Worm (Caenorhabditis elegans) whole organism, L1 larva: ENCODE results near the gene oig-5.

ENCODE experiments used
- C04F5.9 ChIP-seq: sonication (generic microtip); optimal IDR thresholded peaks from 2 replicates; lab custom pipeline; 2016; ENCODE audit warnings: missing genetic modification characterization, missing compliant biosample characterization
- C34B4.2 ChIP-seq: sonication (generic microtip); optimal IDR thresholded peaks from 2 replicates; lab custom pipeline; 2017; ENCODE audit warnings: mild to moderate bottlenecking, missing genetic modification characterization, missing compliant biosample characterization
- F16B12.6 ChIP-seq: fragments of 150-350 bp; optimal IDR thresholded peaks from 2 replicates; lab custom pipeline; 2014; ENCODE audit warnings: missing biosample characterization, missing genetic modification characterization
- aha-1 ChIP-seq: fragments of 150-350 bp; optimal IDR thresholded peaks from 2 replicates; lab custom pipeline; 2014; ENCODE audit warnings: missing biosample characterization, missing genetic modification characterization
- alr-1 ChIP-seq: fragments of 200-800 bp; sonication (Bioruptor generic); optimal IDR thresholded peaks from 2 replicates; lab custom pipeline; 2018; ENCODE audit warnings: borderline replicate concordance, mild to moderate bottlenecking, missing genetic modification characterization, missing compliant biosample characterization
- aly-2 ChIP-seq: fragments of 150-350 bp; optimal IDR thresholded peaks from 2 replicates; lab custom pipeline; 2014; ENCODE audit warnings: missing biosample characterization, missing genetic modification characterization
- ama-1 ChIP-seq: fragments of 150-350 bp; optimal IDR thresholded peaks from 2 replicates; lab custom pipeline; 2014
- ceh-63 ChIP-seq: fragments of 200-800 bp; sonication (Bioruptor generic); optimal IDR thresholded peaks from 2 replicates; lab custom pipeline; 2018; ENCODE audit warnings: mild to moderate bottlenecking, missing genetic modification characterization, missing compliant biosample characterization
- ceh-8 ChIP-seq: fragments of 200-800 bp; sonication (Bioruptor generic); optimal IDR thresholded peaks from 2 replicates; lab custom pipeline; 2018; ENCODE audit warnings: mild to moderate bottlenecking, missing genetic modification characterization, moderate library complexity, missing compliant biosample characterization
- ceh-82 ChIP-seq, 3 experiments: fragments of 150-350 bp in 1 of 3; sonication (generic microtip) in 2 of 3; optimal IDR thresholded peaks; 2 replicates each; lab custom pipeline; 2014 to 2017; ENCODE audit warnings: missing biosample characterization in 3 of 3, missing genetic modification characterization in 3 of 3
- ceh-88 ChIP-seq: fragments of 200-800 bp; sonication (Bioruptor generic); IDR thresholded peaks from 2 replicates; pipeline ENCODE4 v1.3.6; 2022; ENCODE audit warnings: missing genetic modification characterization, missing compliant biosample characterization
- ceh-90 ChIP-seq: sonication (generic microtip); optimal IDR thresholded peaks from 2 replicates; lab custom pipeline; 2016; ENCODE audit warnings: missing genetic modification characterization, missing compliant biosample characterization
- ces-1 ChIP-seq: fragments of 150-350 bp; optimal IDR thresholded peaks from 2 replicates; lab custom pipeline; 2014; ENCODE audit warnings: missing biosample characterization, missing genetic modification reagents, missing genetic modification characterization
- dpl-1 ChIP-seq, 3 experiments: fragments of 150-350 bp in 2 of 3; sonication (generic microtip) in 1 of 3; optimal IDR thresholded peaks; 2 replicates each; lab custom pipeline; 2014 to 2017; ENCODE audit warnings: missing biosample characterization in 3 of 3, missing genetic modification characterization in 3 of 3, missing genetic modification reagents in 3 of 3
- efl-3 ChIP-seq: fragments of 200-800 bp; sonication (Bioruptor generic); optimal IDR thresholded peaks from 2 replicates; lab custom pipeline; 2018; ENCODE audit warnings: mild to moderate bottlenecking, missing genetic modification characterization, missing compliant biosample characterization
- egl-27 ChIP-seq, 2 experiments: fragments of 150-350 bp in 1 of 2; sonication (generic microtip); optimal IDR thresholded peaks; 3 replicates each; lab custom pipeline; 2017 to 2018; ENCODE audit warnings: missing biosample characterization in 2 of 2, missing genetic modification characterization in 2 of 2, missing genetic modification reagents in 2 of 2
- elt-2 ChIP-seq: sonication (generic microtip); optimal IDR thresholded peaks from 2 replicates; lab custom pipeline; 2016; ENCODE audit warnings: missing genetic modification characterization, mild to moderate bottlenecking, inconsistent platforms, missing compliant biosample characterization, missing genetic modification reagents
- elt-3 ChIP-seq, 6 experiments: fragments of 150-350 bp in 1 of 6; sonication (generic microtip); optimal IDR thresholded peaks; 2 replicates each; lab custom pipeline; 2017 to 2018; ENCODE audit warnings: missing biosample characterization in 6 of 6, missing genetic modification characterization in 6 of 6, inconsistent platforms in 1 of 6
- ets-5 ChIP-seq: fragments of 200-800 bp; sonication (Bioruptor generic); IDR thresholded peaks from 2 replicates; pipeline ENCODE4 v1.3.6; 2022; ENCODE audit warnings: missing genetic modification characterization, missing compliant biosample characterization
- fos-1 ChIP-seq: fragments of 150-350 bp; optimal IDR thresholded peaks from 2 replicates; lab custom pipeline; 2014; ENCODE audit warnings: missing biosample characterization, missing genetic modification characterization
- hlh-17 ChIP-seq: fragments of 200-800 bp; sonication (Bioruptor generic); optimal IDR thresholded peaks from 2 replicates; lab custom pipeline; 2018; ENCODE audit warnings: missing genetic modification characterization, mild to moderate bottlenecking, missing compliant biosample characterization, moderate library complexity, borderline replicate concordance
- jun-1 ChIP-seq: fragments of 150-350 bp; optimal IDR thresholded peaks from 2 replicates; lab custom pipeline; 2014; ENCODE audit warnings: missing biosample characterization, missing genetic modification reagents, missing genetic modification characterization
- lin-13 ChIP-seq: fragments of 150-350 bp; optimal IDR thresholded peaks from 2 replicates; lab custom pipeline; 2014; ENCODE audit warnings: missing biosample characterization, missing genetic modification reagents, missing genetic modification characterization
- lin-15B ChIP-seq: fragments of 150-350 bp; sonication (generic microtip); optimal IDR thresholded peaks from 3 replicates; lab custom pipeline; 2014; ENCODE audit warnings: missing biosample characterization, missing genetic modification characterization
- lin-39 ChIP-seq: fragments of 150-350 bp; optimal IDR thresholded peaks from 2 replicates; lab custom pipeline; 2014; ENCODE audit warnings: missing biosample characterization, missing genetic modification reagents, missing genetic modification characterization
- lir-3 ChIP-seq: sonication (generic microtip); optimal IDR thresholded peaks from 2 replicates; lab custom pipeline; 2016; ENCODE audit warnings: mild to moderate bottlenecking, missing genetic modification characterization, moderate library complexity, missing compliant biosample characterization; ENCODE audit not compliant: poor library complexity
- mab-9 ChIP-seq: fragments of 200-800 bp; sonication (Bioruptor generic); IDR thresholded peaks from 2 replicates; pipeline ENCODE4 v1.3.6; 2022; ENCODE audit warnings: missing genetic modification reagents, missing genetic modification characterization, missing compliant biosample characterization
- mef-2 ChIP-seq: fragments of 150-350 bp; optimal IDR thresholded peaks from 2 replicates; lab custom pipeline; 2014; ENCODE audit warnings: missing biosample characterization, missing genetic modification characterization
- nhr-11 ChIP-seq: fragments of 150-350 bp; optimal IDR thresholded peaks from 2 replicates; lab custom pipeline; 2014; ENCODE audit warnings: missing biosample characterization, missing genetic modification characterization
- nhr-19 ChIP-seq: fragments of 200-800 bp; sonication (Bioruptor generic); conservative IDR thresholded peaks from 2 replicates; pipeline ENCODE4 v1.3.6; 2022; ENCODE audit warnings: missing genetic modification characterization, missing compliant biosample characterization
- nhr-28 ChIP-seq: fragments of 150-350 bp; optimal IDR thresholded peaks from 2 replicates; lab custom pipeline; 2014; ENCODE audit warnings: missing biosample characterization, missing genetic modification characterization
- nhr-47 ChIP-seq: sonication (generic microtip); optimal IDR thresholded peaks from 2 replicates; lab custom pipeline; 2016; ENCODE audit warnings: mild to moderate bottlenecking, missing genetic modification characterization, moderate library complexity, missing compliant biosample characterization
- nhr-71 ChIP-seq: sonication (generic microtip); optimal IDR thresholded peaks from 2 replicates; lab custom pipeline; 2016; ENCODE audit warnings: mild to moderate bottlenecking, missing genetic modification characterization, moderate library complexity, missing compliant biosample characterization
- nhr-76 ChIP-seq: sonication (generic microtip); optimal IDR thresholded peaks from 2 replicates; lab custom pipeline; 2017; ENCODE audit warnings: missing biosample characterization, missing genetic modification characterization
- nhr-77 ChIP-seq: fragments of 150-350 bp; optimal IDR thresholded peaks from 2 replicates; lab custom pipeline; 2014; ENCODE audit warnings: missing biosample characterization, missing genetic modification characterization
- nhr-90 ChIP-seq: sonication (generic microtip); optimal IDR thresholded peaks from 2 replicates; lab custom pipeline; 2016; ENCODE audit warnings: mild to moderate bottlenecking, missing genetic modification characterization, missing compliant biosample characterization; ENCODE audit not compliant: poor library complexity
- rnt-1 ChIP-seq: sonication (generic microtip); optimal IDR thresholded peaks from 2 replicates; lab custom pipeline; 2016; ENCODE audit warnings: mild to moderate bottlenecking, missing genetic modification characterization, moderate library complexity, missing compliant biosample characterization
- skn-1 ChIP-seq: fragments of 150-350 bp; optimal IDR thresholded peaks from 2 replicates; lab custom pipeline; 2014; ENCODE audit warnings: missing biosample characterization, missing genetic modification characterization
- sox-4 ChIP-seq: sonication (generic microtip); optimal IDR thresholded peaks from 2 replicates; lab custom pipeline; 2016; ENCODE audit warnings: missing genetic modification characterization, missing compliant biosample characterization
- sup-37 ChIP-seq: fragments of 200-800 bp; sonication (Bioruptor generic); optimal IDR thresholded peaks from 2 replicates; lab custom pipeline; 2018; ENCODE audit warnings: mild to moderate bottlenecking, missing genetic modification characterization, missing compliant biosample characterization
- swsn-7 ChIP-seq: sonication (generic microtip); optimal IDR thresholded peaks from 2 replicates; lab custom pipeline; 2016; ENCODE audit warnings: missing genetic modification characterization, missing compliant biosample characterization
- unc-130 ChIP-seq: fragments of 150-350 bp; optimal IDR thresholded peaks from 2 replicates; lab custom pipeline; 2017; ENCODE audit warnings: missing biosample characterization, missing genetic modification characterization, inconsistent platforms
- unc-30 ChIP-seq: sonication (generic microtip); optimal IDR thresholded peaks from 2 replicates; lab custom pipeline; 2017; ENCODE audit warnings: missing biosample characterization, missing genetic modification characterization
- unc-86 ChIP-seq: sonication (generic microtip); optimal IDR thresholded peaks from 2 replicates; lab custom pipeline; 2016; ENCODE audit warnings: missing genetic modification characterization, missing compliant biosample characterization
- xbp-1 ChIP-seq: sonication (generic microtip); optimal IDR thresholded peaks from 2 replicates; lab custom pipeline; 2016; ENCODE audit warnings: missing genetic modification characterization, missing compliant biosample characterization
- zip-4 ChIP-seq: fragments of 200-800 bp; sonication (Bioruptor generic); optimal IDR thresholded peaks from 2 replicates; lab custom pipeline; 2018; ENCODE audit warnings: mild to moderate bottlenecking, missing genetic modification characterization, moderate library complexity, missing compliant biosample characterization
- ztf-4 ChIP-seq: fragments of 150-350 bp; optimal IDR thresholded peaks from 2 replicates; lab custom pipeline; 2014; ENCODE audit warnings: missing biosample characterization, missing genetic modification characterization

oig-5 gene

ce11 chrIV:14765336-14765735 is 41.7 kb upstream of the oig-5 start, which contains the start of gene Y57G11C.5:
Y57G11C.5 (minus strand) TSS chrIV:14765436.
- TF ChIP-seq swsn-7 (tag; lab: Kevin White, UChicago), result no peak
- no peak for TF ChIP-seq ces-1 (GFP tag; lab: Kevin White, UChicago)
- no peak for TF ChIP-seq ceh-82 (tag; optimal IDR thresholded peaks at IDR 0.05; lab: Kevin White, UChicago)
- no peak for TF ChIP-seq lin-39
- TF ChIP-seq xbp-1 (tag; lab: Kevin White, UChicago), result no peak

DNA sequence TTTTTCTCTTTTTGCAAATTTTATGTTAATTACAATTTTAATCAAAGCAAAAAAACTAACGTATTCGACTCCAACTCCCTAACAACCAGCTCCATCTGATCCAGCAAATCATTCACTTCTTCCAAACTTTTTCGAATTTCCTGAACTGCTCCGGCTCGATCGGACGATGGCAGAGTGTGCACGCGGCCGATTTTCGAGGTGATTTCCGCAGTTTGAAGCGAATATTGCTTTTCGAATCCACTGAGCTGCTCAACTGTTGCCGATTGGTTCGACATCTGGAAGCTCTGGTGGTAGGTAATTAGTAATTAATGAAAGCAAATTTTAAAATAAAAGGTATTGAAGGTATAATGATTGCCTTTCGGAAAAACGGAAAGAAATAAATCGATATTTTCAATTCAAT is 40.6 kb upstream of the oig-5 start, which contains the start of gene vti-1:
Gene vti-1 (minus strand): TSS at position 284 of the 400 bp plus-strand sequence.
- no peak for TF ChIP-seq nhr-77 (tag; lab: Kevin White, UChicago)
- TF ChIP-seq nhr-90 (tag; lab: Kevin White, UChicago), result no peak
- TF ChIP-seq ceh-88 (GFP tag; lab: Robert Waterston, UW), result no peak
- no peak for TF ChIP-seq aha-1
- no peak for TF ChIP-seq hlh-17 (GFP tag; lab: Kevin White, UChicago)
- TF ChIP-seq ceh-63 (GFP tag; lab: Kevin White, UChicago), result no peak
- TF ChIP-seq ets-5 (GFP tag; lab: Robert Waterston, UW), result no peak
- TF ChIP-seq skn-1 (tag; lab: Kevin White, UChicago), result no peak
- TF ChIP-seq nhr-76 (tag; lab: Kevin White, UChicago), result no peak
- no peak for TF ChIP-seq elt-3 (tag; optimal IDR thresholded peaks at IDR 0.05; lab: Kevin White, UChicago)
- no peak for TF ChIP-seq nhr-47 (tag; lab: Kevin White, UChicago)
- TF ChIP-seq lir-3, result no peak
- no peak for TF ChIP-seq lin-15B (tag; lab: Kevin White, UChicago)
- TF ChIP-seq nhr-71 (tag; lab: Kevin White, UChicago), result no peak
- TF ChIP-seq sox-4 (tag; lab: Kevin White, UChicago), result no peak
- no peak for TF ChIP-seq dpl-1 (GFP tag; optimal IDR thresholded peaks at IDR 0.05; lab: Kevin White, UChicago)

DNA sequence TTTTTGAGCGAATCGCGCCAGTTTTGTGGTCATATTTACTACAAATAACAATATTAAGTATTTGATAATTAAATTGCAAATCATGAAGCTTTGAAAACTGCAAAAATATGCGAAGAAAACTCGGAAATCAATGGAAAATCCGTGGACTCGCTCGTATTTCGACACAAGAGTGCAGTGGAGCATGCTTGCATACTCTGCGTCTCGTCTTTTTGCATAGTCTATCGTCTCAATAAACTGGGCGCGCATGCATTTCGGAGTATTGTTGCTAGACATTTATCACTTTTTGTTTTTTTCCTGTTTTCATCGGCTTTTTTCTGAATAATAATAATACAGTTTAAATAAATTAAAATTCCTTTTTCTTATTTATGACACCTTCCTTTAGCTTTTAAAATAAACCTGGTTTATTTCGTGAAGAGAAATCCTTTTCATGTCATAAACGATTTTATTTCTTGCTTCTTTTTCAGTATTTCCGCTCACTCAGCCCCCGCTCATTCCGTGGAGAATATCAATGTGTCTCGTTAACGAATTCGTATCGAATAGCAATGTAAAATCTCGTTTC is 39.2 kb upstream of the oig-5 start, which contains the start of the genes mrps-7 and Y57G11C.3:
Gene mrps-7 (minus strand): TSS at position 38 of the 559 bp plus-strand sequence.
Gene Y57G11C.3 (plus strand): TSS at position 509 of the 559 bp plus-strand sequence.
- peak; percentile 93 for TF ChIP-seq skn-1 (tag; lab: Kevin White, UChicago)
- peak; percentile 94 for TF ChIP-seq nhr-19 (GFP tag; lab: Robert Waterston, UW)
- TF ChIP-seq ceh-88 (GFP tag; lab: Robert Waterston, UW), result peak; percentile 83
- peak; percentile 94 for TF ChIP-seq aly-2 (tag; lab: Kevin White, UChicago)
- peak; percentile 70 for TF ChIP-seq ztf-4 (tag; lab: Kevin White, UChicago)
- TF ChIP-seq ceh-82 (tag; optimal IDR thresholded peaks at IDR 0.05; lab: Kevin White, UChicago), result peak; percentile 95 to 98 (median 98)
- TF ChIP-seq elt-3 (tag; optimal IDR thresholded peaks at IDR 0.05; lab: Kevin White, UChicago), result peak in 3 of 6 experiments; percentile 42 to 93 (median 91)
- peak; percentile 92 for TF ChIP-seq zip-4 (GFP tag; lab: Kevin White, UChicago)
- peak; percentile 96 for TF ChIP-seq nhr-90 (tag; lab: Kevin White, UChicago)
- peak; percentile 88 for TF ChIP-seq ceh-8 (GFP tag; lab: Kevin White, UChicago)
- TF ChIP-seq alr-1 (tag; lab: Kevin White, UChicago), result no peak
- peak; percentile 82 for TF ChIP-seq mef-2
- peak; percentile 50 for TF ChIP-seq ceh-90 (tag; lab: Kevin White, UChicago)
- TF ChIP-seq nhr-11 (tag; lab: Kevin White, UChicago), result peak; percentile 77
- peak; percentile 84 for TF ChIP-seq ama-1 (lab: Kevin White, UChicago)
- peak; percentile 76 for TF ChIP-seq C04F5.9 (tag; lab: Kevin White, UChicago)
- peak; percentile 92 for TF ChIP-seq fos-1
- TF ChIP-seq lin-15B (tag; lab: Kevin White, UChicago), result peak; percentile 97
- peak; percentile 78 for TF ChIP-seq sup-37
- no peak for TF ChIP-seq efl-3 (GFP tag; lab: Kevin White, UChicago)
- TF ChIP-seq unc-130, result peak; percentile 93
- TF ChIP-seq egl-27 (tag; optimal IDR thresholded peaks at IDR 0.05; lab: Kevin White, UChicago), result peak; percentile 48 to 67
- peak; percentile 65 for TF ChIP-seq elt-2 (tag; lab: Kevin White, UChicago)
- peak; percentile 93 for TF ChIP-seq unc-86 (tag; lab: Kevin White, UChicago)
- TF ChIP-seq nhr-76 (tag; lab: Kevin White, UChicago), result no peak
- peak; percentile 95 for TF ChIP-seq lin-13 (GFP tag; lab: Kevin White, UChicago)
- TF ChIP-seq rnt-1 (tag; lab: Kevin White, UChicago), result peak; percentile 95
- TF ChIP-seq F16B12.6 (tag; lab: Kevin White, UChicago), result peak; percentile 60
- peak; percentile 87 for TF ChIP-seq jun-1 (tag; lab: Kevin White, UChicago)
- TF ChIP-seq mab-9, result peak; percentile 82
- TF ChIP-seq unc-30, result no peak
- TF ChIP-seq swsn-7 (tag; lab: Kevin White, UChicago), result peak; percentile 96
- no peak for TF ChIP-seq nhr-28 (tag; lab: Kevin White, UChicago)
- TF ChIP-seq C34B4.2 (tag; lab: Kevin White, UChicago), result peak; percentile 54
